Worm (Caenorhabditis elegans): ENCODE data around the gene spl-3.
"Not testable (repeated sequence)": the region's sequence is repeated elsewhere in the genome, so short reads cannot be mapped to it uniquely, and the experiment has no call there.

spl-3 gene

DNA sequence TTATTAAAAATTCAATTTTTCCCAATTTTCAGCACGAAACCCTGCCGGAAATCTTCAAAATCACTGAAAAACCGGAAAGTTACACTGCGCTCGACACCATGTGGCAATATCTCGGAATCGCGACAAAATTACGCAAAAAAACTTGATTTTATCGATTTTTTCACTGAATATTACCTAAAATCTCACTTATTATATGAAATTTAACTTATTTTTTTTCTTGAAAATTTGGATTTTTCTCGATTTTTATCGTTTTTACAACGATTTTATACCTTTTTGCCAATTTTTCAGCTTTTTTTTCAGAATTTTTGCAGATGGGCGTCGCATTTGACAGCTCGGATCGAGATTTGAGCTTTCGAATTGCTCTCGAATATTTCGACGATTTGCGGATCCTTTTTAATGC, at the start of gene spl-3:
Gene spl-3 (plus strand): TSS at position 301 of the 400 bp plus-strand sequence.
- TF ChIP-seq him-1 (tag; optimal IDR thresholded peaks at IDR 0.05) = no peak
- no peak for TF ChIP-seq dao-5 (tag; optimal IDR thresholded peaks at IDR 0.05)
- TF ChIP-seq W03F9.2 (tag; optimal IDR thresholded peaks at IDR 0.05) = no peak

DNA sequence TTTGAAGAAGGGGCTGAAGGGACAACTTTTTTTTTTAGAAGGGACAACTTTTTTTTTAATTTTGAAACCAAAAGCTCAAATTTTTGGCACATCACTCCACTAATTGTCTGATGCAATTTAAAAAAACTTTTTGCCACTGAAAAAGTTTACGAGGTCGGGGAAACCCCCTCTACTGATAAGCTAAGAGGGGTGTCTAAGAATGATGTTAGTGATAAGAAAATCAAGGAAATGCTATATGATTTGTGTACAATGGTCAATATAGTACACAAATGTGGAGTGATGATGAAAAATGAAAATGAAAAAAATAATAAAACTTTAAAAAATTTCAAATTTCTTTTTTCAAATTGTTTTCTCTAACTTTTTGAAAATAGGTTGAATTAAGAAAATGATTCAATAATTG, 45.3 kb upstream of the spl-3 start:
- TF ChIP-seq dao-5 (tag; optimal IDR thresholded peaks at IDR 0.05) (no peak), him-1 (tag; optimal IDR thresholded peaks at IDR 0.05) (no peak), W03F9.2 (tag; optimal IDR thresholded peaks at IDR 0.05) (no peak)

DNA sequence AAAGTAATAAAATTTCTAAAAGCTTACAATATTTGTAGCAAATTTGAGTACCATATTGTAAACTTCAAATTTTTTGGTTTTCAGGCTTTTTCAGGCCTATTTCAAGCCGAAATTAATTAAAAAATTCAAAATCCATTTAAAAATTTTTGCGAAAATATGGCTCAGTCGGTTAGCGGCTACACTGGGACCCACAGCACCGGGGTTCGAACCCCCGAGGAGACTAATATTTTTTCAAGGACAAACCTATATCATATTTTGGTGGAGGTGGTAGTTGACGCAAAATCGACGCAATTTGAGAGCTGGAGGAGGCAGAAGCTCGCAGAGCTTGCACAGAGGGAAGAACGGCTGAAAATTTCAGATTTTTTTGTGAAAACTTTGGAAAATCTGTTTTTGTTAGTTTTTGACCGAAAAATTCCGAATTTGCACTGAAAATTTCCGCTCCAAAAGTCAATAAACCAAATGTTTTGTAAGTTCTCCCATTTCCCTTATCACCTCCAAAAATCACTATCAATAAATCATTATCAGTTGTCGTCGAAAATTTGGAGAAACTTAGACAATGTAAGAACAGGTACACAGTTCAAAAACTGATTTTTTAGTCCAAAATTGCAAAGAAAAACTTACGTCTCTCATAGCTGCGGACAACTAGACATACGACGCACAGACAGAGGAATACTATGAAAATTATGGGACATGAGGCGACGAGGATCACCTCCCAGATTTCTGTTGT, 44.3 kb upstream of the spl-3 start:
- no peak for TF ChIP-seq W03F9.2 (tag; optimal IDR thresholded peaks at IDR 0.05)
- no peak for TF ChIP-seq him-1 (tag; optimal IDR thresholded peaks at IDR 0.05)

DNA sequence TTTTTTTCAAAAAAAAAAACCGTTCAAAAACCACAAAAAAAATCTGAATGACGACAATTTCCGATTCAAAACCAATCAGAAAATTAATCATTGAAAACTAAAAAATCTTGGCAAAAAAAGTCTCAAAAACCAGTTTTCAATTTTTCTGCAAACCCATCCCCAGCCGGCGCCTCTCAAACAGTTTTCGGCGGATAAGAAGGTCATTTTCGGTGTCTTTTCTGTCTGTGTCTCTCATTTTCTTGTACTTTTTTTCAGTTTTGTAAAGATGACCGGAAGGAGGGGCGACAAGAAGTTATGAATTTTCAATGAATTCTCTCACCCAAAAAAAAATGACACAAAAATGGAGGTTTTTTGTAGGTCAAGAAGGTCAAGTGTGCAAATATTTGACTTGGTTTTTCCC, 37.7 kb upstream of the spl-3 start:
- TF ChIP-seq dao-5 (tag; optimal IDR thresholded peaks at IDR 0.05) = no peak
- TF ChIP-seq him-1 (tag; optimal IDR thresholded peaks at IDR 0.05) = no peak
- TF ChIP-seq W03F9.2 (tag; optimal IDR thresholded peaks at IDR 0.05) = no peak

DNA sequence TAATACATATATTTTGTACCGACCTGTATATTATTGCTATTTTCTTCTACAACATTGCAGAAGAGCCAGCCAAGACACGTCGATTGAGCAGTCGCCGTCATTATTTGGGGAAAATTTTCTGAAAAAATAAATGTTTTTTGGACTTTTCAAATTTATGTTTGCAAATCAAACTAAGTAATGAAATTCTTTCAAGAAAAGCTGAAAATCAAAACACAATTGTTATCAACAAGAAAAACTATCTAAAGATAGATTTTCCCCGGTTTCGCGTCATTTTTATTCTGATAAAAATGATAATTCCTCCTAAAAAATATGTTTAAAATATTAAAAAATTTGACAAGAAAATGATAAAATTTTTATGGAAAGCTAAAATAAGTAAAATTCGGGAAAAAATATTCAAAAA, 34.9 kb upstream of the spl-3 start, which contains the start of gene C50A2.3:
Gene C50A2.3 (minus strand): TSS at position 101 of the 400 bp plus-strand sequence.
- TF ChIP-seq dao-5 (tag; optimal IDR thresholded peaks at IDR 0.05) = no peak
- no peak for TF ChIP-seq him-1 (tag; optimal IDR thresholded peaks at IDR 0.05)
- TF ChIP-seq W03F9.2 (tag; optimal IDR thresholded peaks at IDR 0.05) = no peak

DNA sequence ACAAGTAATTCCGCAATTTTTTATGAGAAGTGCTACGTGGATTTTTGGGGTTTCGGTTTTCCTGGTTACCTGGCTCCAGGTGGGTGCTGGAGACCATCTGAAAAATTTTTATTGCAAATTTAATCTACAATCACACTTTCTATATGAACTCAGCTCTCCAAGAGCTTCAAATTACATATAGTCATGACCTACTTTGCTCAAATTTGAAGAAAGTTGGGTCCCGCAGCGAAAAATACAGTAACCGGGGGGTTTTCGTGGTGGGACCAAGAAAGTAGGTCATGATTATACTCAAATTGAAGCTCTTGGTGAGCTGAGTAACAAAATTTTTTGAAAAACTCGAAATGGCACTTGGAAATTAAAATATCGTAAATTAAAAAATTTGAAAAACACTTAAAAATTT, 32.5 kb upstream of the spl-3 start, which contains the start of gene ets-8:
Gene ets-8 (minus strand): TSS at position 101 of the 400 bp plus-strand sequence.
- TF ChIP-seq dao-5 (tag; optimal IDR thresholded peaks at IDR 0.05) (no peak), W03F9.2 (tag; optimal IDR thresholded peaks at IDR 0.05) (no peak)

DNA sequence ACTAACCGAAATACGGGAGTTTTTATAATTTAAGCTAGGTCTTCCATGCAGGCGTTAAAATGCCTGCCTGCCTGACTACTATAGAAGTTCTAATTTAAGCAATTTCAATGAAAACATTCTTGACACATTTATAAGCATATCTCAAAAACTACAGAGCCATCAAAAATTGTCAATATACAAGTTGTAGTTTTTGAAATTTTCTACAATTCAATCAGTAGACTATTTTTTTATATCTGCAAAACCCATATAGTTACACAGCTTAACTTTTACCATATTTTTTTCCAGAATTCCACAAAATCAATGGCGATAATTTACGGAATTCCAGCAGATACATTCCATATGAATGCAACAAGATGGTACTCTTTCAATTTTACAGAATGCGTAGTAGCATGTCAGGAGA, 29.7 kb upstream of the spl-3 start, which contains the start of gene C50A2.7:
Gene C50A2.7 (plus strand): TSS at position 301 of the 400 bp plus-strand sequence.
- TF ChIP-seq dao-5 (tag; optimal IDR thresholded peaks at IDR 0.05) (no peak), him-1 (tag; optimal IDR thresholded peaks at IDR 0.05) (no peak), W03F9.2 (tag; optimal IDR thresholded peaks at IDR 0.05) (no peak)

DNA sequence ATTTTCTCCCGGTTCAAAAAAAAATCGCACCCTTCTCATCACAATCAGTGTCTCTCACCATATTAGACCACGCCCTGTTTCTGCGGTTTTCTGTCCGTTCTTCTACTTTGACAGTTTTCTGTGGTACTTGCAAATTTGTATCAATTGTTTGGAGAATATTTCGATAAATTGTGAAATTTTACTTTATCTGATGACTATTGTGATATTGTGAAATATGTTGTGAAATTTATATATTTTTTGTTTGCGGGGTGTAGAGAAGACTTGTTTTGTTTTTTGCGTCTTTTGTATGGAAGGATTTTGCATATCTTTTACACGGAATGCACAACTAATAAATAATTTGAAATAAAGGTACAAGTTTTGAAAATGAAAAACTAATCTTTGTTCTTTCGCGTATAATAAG, 25.5 kb upstream of the spl-3 start:
- no peak for TF ChIP-seq him-1 (tag; optimal IDR thresholded peaks at IDR 0.05)

DNA sequence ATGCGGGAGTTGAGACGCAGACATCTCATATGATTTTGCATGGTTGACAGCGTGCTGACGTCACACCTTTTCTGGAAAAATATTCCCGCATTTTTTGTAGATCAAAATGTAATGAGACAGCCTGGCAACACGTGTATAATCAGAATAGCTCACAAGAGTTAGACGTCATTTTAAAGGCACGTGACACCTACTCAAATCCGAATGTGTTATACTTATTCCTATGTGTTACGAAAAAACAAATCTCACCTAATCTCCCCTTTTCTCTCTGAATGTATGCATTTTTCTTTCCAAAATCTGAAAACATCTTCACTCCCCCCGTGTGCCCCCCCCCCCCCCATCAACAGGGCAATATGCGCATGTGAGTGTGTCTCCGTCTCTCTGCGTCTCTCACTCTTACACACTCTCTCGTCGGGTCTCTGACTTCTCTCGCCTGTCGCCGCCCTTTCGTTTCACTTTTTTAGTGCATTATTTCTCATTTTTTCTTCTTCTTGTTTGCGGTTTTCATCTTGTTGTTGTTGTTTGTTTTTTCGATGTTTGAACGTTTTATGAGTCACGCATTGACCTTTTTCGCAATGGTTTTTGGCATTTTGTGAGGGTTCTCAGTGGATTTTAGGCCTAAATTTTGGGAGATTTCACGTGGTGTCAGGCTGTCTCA, 24.4 kb upstream of the spl-3 start:
- TF ChIP-seq him-1 (tag; optimal IDR thresholded peaks at IDR 0.05) (no peak), dao-5 (tag; optimal IDR thresholded peaks at IDR 0.05) (no peak), W03F9.2 (tag; optimal IDR thresholded peaks at IDR 0.05) (no peak)

DNA sequence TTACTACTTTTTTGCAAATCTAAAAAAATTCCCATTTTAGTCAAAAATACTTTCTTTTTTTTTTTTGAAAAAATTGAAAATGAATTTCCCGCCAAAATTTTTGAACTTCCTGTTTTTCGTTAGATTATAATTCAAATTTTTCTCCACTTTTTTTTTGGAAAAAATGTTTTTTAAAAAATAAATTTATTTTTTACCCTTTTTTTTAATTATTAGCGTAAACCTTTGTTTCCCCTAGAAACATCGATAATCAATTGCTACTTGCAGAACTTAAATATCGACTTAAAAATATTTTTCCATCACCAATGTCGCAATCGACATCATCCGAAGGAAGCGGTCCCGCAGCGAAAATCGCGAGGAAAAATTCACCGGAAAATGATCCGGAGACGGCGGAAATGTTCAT, 22.5 kb upstream of the spl-3 start, which contains the start of gene cec-2:
Gene cec-2 (plus strand): TSS at position 301 of the 400 bp plus-strand sequence.
- TF ChIP-seq dao-5 (tag; optimal IDR thresholded peaks at IDR 0.05) = no peak
- no peak for TF ChIP-seq W03F9.2 (tag; optimal IDR thresholded peaks at IDR 0.05)
- TF ChIP-seq him-1 (tag; optimal IDR thresholded peaks at IDR 0.05) = no peak

DNA sequence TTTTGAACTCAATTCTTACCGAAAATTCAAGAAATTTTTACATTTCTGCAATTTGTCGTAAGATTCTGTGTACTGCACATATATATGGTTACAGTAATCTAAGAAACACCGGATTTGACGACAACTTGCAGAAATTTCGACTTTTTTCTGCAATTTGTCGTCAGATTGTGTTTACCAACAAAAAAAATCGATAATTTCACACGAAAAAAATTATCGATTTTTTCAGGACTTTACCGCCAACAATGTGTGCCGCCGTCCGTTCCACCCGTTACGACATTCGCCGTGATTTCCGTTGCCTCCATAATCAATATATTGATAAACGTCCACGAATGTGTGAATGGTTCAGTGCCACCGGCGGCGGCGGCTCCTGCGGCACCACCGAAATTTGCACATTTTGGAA, 18.5 kb upstream of the spl-3 start:
- TF ChIP-seq dao-5 (tag; optimal IDR thresholded peaks at IDR 0.05) = no peak
- no peak for TF ChIP-seq him-1 (tag; optimal IDR thresholded peaks at IDR 0.05)
- TF ChIP-seq W03F9.2 (tag; optimal IDR thresholded peaks at IDR 0.05) = no peak

DNA sequence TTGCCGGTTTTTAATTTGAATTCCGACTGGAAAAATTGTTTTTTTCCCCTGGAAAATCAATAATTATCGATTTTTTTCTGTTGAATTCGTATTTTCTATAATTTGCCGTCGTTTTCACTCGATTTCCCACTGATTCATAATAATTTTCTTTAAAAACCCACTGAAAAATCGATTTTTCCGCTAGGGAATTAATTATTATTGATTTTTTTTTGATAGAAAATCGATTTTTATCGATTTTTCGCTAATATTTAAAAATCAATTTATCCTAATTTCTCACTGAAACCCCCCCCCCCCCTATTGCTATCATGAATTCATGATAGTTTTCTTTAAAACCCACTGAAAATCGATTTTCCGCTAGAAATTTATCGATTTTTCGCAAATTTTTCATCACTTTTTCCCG, 16.3 kb upstream of the spl-3 start:
- TF ChIP-seq dao-5 (tag; optimal IDR thresholded peaks at IDR 0.05) (no peak), him-1 (tag; optimal IDR thresholded peaks at IDR 0.05) (no peak), W03F9.2 (tag; optimal IDR thresholded peaks at IDR 0.05) (no peak)

DNA sequence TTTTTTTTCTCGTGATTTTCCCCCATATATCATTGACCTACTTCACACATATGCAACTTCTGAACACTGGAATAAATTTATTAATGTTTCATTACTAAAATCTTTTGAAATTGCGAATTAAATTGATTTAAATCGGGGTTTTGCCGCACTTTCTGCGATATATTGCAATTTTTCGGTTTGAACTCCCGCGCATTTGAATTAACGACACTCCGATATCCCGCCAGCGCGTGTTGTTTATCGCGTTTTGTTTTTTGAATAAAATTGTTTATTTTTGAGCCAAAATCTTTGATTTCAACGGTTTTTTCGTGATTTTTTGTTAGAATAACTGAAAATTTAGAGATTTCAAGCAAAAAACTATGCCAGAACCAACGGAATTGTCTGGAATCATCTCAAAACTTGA, 15.2 kb upstream of the spl-3 start, which contains the start of gene Y104H12D.2:
Gene Y104H12D.2 (plus strand): TSS at position 340 of the 400 bp plus-strand sequence.
- TF ChIP-seq him-1 (tag; optimal IDR thresholded peaks at IDR 0.05) = no peak
- no peak for TF ChIP-seq W03F9.2 (tag; optimal IDR thresholded peaks at IDR 0.05)
- TF ChIP-seq dao-5 (tag; optimal IDR thresholded peaks at IDR 0.05) = no peak

DNA sequence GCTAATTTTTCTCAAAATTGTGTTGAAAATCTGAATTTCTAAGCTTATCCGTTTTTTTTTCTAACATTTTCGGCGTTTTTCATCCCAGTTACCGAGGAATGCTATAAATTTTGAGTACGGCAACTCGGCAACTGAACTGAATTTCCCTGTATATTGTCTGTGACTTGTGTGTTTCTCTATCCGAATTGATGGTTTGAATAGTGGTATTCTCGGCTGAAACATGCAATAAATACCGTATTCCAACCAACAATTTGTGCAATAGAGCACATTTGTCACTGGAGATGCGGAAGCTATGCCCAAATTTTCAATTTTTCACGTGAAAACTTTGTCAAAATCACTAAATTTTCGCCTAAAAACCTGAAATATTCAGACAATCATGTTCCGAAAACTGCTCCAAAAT, 10.6 kb upstream of the spl-3 start, which contains the start of gene rmif-2:
Gene rmif-2 (plus strand): TSS at position 301 of the 400 bp plus-strand sequence.
- not testable (repeated sequence) for TF ChIP-seq him-1, W03F9.2, dao-5 (tag; optimal IDR thresholded peaks at IDR 0.05)

Data from whole organism, L4/young adult.